Worm (Caenorhabditis elegans): ENCODE measurements around the gene sri-30.

ce11 chrII:3023381-3023935, 22.5 kb upstream of the sri-30 start, which contains the start of gene clec-2:
- TF ChIP-seq T22C8.4 (GFP tag; IDR thresholded peaks at IDR 0.05) (no peak), ztf-23 (GFP tag; IDR thresholded peaks at IDR 0.05) (no peak)

Data from whole organism, midembryonic.